Worm (Caenorhabditis elegans): Measurements from ENCODE around the gene C16A3.6.

The C16A3.6 gene

DNA sequence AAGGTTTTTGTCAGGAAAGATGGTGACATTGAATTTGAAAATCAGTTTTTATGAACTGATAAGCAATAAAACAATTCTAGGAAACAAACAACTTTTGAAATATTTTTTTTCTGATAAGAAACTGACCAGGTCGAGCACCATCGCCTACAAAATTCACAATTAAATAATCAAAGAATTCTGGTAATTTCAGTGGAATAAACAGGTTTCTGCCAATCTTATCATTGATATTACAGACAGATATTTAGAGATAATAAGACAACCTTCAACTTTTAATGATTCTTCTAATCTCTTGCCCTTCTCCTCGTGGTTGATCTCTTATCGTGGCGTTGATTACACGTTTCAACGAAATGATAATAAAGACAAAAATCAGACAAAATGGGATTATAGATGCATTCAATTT lies 17.4 kb downstream of the C16A3.6 start:
- no peak for TF ChIP-seq ets-7 (tag; optimal IDR thresholded peaks at IDR 0.05)

DNA sequence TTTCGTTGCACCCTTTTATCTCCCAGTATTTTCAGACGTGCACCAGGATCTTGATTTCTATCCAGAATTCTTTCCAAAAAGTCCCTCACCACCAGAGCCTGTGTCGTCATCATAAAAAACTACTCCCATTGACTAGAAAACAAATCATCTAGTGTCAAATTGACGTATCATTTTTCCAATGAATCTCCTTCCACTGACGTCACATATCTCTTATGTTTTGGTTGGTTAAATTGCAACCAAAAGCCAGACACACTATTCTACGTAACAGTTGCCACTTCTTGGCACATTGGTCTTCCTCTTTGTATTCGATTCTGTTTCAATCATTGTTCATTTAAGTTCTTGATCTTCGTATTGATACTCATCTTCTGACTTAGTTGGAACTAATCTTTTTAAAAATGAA lies 19.1 kb downstream of the C16A3.6 start:
- TF ChIP-seq hnd-1 (tag; optimal IDR thresholded peaks at IDR 0.05): no peak

DNA sequence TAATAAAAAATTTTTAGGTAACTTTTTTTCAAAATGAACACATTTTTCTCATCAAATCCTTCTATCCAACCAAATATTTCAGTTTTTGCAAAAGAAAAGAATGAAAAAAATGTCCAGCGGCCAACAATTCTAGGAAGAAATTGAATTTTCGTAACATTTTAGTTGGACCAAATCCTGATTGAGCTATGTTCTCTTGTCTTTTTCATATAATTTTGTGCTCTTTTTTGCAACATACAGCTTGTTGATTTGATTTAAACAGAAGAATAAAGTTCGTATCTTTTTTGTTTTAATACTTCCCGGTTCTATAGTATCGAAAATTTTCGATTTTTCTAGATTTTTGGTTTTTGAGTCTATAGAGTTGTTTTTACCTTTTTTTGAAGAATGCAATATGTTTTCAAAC lies 20.4 kb downstream of the C16A3.6 start:
- TF ChIP-seq F13C5.2 (tag; optimal IDR thresholded peaks at IDR 0.05) (no peak), B0310.2 (tag; optimal IDR thresholded peaks at IDR 0.05) (no peak), ama-1 (optimal IDR thresholded peaks at IDR 0.05) (no peak), aly-1 (tag; optimal IDR thresholded peaks at IDR 0.05) (no peak), tra-4 (tag; optimal IDR thresholded peaks at IDR 0.05) (no peak), scrt-1 (GFP tag; IDR thresholded peaks at IDR 0.05) (no peak), pes-1 (GFP tag; IDR thresholded peaks at IDR 0.05) (no peak), ceh-36 (tag; optimal IDR thresholded peaks at IDR 0.05) (no peak), hmg-4 (GFP tag; optimal IDR thresholded peaks at IDR 0.05) (no peak), sea-1 (GFP tag; conservative IDR thresholded peaks at IDR 0.05) (no peak), tbx-37 (GFP tag; conservative IDR thresholded peaks at IDR 0.05) (no peak)

DNA sequence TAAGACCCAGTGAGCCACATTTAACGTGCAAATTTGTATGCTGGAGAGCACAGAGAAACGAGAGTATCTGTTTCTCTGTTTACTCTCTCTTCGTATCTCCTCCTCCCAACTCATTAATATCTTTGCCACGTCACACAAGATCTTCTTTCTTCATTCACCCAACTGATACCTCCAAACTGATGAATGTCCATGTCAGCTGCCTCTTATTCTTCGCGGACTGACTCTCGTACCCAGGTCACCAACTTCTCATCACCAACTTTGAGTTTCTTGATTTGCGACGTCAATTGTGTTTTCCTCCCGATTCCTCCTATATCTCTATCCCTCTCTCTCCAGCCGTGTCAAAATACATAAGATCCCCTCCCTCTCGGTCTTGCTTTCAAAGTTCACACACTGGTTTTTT lies 23.3 kb downstream of the C16A3.6 start:
- TF ChIP-seq hnd-1 (tag; optimal IDR thresholded peaks at IDR 0.05) (no peak), ets-7 (tag; optimal IDR thresholded peaks at IDR 0.05) (no peak), tra-4 (tag; optimal IDR thresholded peaks at IDR 0.05) (no peak), tbx-37 (GFP tag; conservative IDR thresholded peaks at IDR 0.05) (no peak)

DNA sequence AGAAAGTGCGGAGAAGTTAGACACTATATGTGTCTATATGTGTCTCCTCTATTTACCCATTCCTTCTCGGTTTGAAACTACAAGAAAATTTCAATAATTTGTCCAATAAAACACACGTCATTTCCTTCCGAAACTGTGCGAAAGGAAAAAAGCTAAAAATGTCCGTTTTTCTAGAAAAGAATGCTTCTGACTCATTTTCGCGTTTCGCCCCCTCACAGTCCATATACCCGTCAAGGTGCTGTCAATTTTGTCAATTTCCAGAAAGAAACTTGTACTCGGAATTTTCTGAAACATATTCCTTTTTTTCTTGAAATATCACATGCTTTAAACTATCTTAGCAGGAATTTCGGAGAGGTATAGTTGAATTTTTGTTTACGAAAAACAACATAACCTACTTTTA lies 23.8 kb downstream of the C16A3.6 start:
- TF ChIP-seq aly-1 (tag; optimal IDR thresholded peaks at IDR 0.05) (no peak), scrt-1 (GFP tag; IDR thresholded peaks at IDR 0.05) (no peak), B0310.2 (tag; optimal IDR thresholded peaks at IDR 0.05) (no peak), hnd-1 (tag; optimal IDR thresholded peaks at IDR 0.05) (no peak), hmbx-1 (tag; optimal IDR thresholded peaks at IDR 0.05) (no peak), pes-1 (GFP tag; IDR thresholded peaks at IDR 0.05) (no peak), ama-1 (optimal IDR thresholded peaks at IDR 0.05) (no peak), ceh-36 (tag; optimal IDR thresholded peaks at IDR 0.05) (no peak), ceh-13 (GFP tag; optimal IDR thresholded peaks at IDR 0.05) (no peak), flt-1 (GFP tag; IDR thresholded peaks at IDR 0.05) (no peak), tra-4 (tag; optimal IDR thresholded peaks at IDR 0.05) (no peak), hmg-4 (GFP tag; optimal IDR thresholded peaks at IDR 0.05) (no peak), tbx-11 (GFP tag; IDR thresholded peaks at IDR 0.05) (no peak), F13C5.2 (tag; optimal IDR thresholded peaks at IDR 0.05) (no peak), tbx-37 (GFP tag; conservative IDR thresholded peaks at IDR 0.05) (no peak), ets-7 (tag; optimal IDR thresholded peaks at IDR 0.05) (no peak)

DNA sequence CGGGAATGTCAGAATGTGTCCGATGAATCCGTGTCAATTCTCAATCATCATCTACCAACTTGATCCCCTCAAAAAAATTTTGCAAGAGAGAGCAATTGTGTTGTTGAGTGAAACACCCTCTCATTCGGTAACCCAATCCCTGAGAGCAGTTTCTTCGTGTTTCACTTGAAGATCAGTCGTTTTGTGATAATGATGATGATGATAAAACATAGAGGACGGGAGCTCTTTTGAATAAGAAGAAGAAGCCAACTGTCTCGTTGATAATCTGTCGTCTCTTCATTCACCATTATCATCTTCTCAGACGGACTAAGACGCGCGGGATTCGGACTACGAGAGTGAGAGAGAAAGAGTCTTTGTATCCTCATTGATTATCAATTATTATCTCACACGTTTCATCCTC lies 26.1 kb downstream of the C16A3.6 start:
- TF ChIP-seq ceh-36 (tag; optimal IDR thresholded peaks at IDR 0.05) (no peak), flt-1 (GFP tag; IDR thresholded peaks at IDR 0.05) (no peak), pes-1 (GFP tag; IDR thresholded peaks at IDR 0.05) (no peak), tbx-37 (GFP tag; conservative IDR thresholded peaks at IDR 0.05) (no peak), tbx-11 (GFP tag; IDR thresholded peaks at IDR 0.05) (no peak), ceh-13 (GFP tag; optimal IDR thresholded peaks at IDR 0.05) (no peak), aly-1 (tag; optimal IDR thresholded peaks at IDR 0.05) (no peak), F13C5.2 (tag; optimal IDR thresholded peaks at IDR 0.05) (no peak), tra-4 (tag; optimal IDR thresholded peaks at IDR 0.05) (no peak), scrt-1 (GFP tag; IDR thresholded peaks at IDR 0.05) (no peak), sea-1 (GFP tag; conservative IDR thresholded peaks at IDR 0.05) (no peak), hnd-1 (tag; optimal IDR thresholded peaks at IDR 0.05) (no peak), hmg-4 (GFP tag; optimal IDR thresholded peaks at IDR 0.05) (no peak)

DNA sequence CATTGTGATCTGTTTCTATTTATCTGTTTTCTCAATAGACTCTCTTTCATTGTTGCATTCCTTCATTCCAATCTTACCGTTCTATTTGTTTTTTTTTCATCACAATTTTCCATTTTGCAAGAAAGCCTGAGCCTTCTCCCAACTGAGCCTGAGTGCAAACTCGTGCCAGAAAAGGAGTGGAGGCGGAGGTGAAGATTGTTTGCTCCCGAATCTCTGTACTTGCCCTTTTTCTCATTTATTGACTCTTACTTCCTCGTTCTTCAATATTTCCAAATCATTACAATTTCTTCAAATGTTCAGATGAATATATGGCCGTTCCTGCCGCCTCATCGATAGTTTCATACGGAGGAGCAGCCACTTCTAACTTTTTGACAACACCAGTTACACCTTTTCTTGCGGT lies 27.8 kb downstream of the C16A3.6 start, which contains the start of gene let-756:
Gene let-756 (plus strand): TSS at position 301 of the 400 bp plus-strand sequence.
- TF ChIP-seq hmbx-1 (tag; optimal IDR thresholded peaks at IDR 0.05) (no peak), scrt-1 (GFP tag; IDR thresholded peaks at IDR 0.05) (no peak), hmg-4 (GFP tag; optimal IDR thresholded peaks at IDR 0.05) (no peak), tbx-37 (GFP tag; conservative IDR thresholded peaks at IDR 0.05) (no peak), ceh-36 (tag; optimal IDR thresholded peaks at IDR 0.05) (no peak), tbx-11 (GFP tag; IDR thresholded peaks at IDR 0.05) (no peak), aly-1 (tag; optimal IDR thresholded peaks at IDR 0.05) (no peak), sea-1 (GFP tag; conservative IDR thresholded peaks at IDR 0.05) (no peak), ceh-13 (GFP tag; optimal IDR thresholded peaks at IDR 0.05) (no peak), ama-1 (optimal IDR thresholded peaks at IDR 0.05) (no peak), flt-1 (GFP tag; IDR thresholded peaks at IDR 0.05) (no peak), tra-4 (tag; optimal IDR thresholded peaks at IDR 0.05) (no peak), ets-7 (tag; optimal IDR thresholded peaks at IDR 0.05) (no peak), B0310.2 (tag; optimal IDR thresholded peaks at IDR 0.05) (no peak), hnd-1 (tag; optimal IDR thresholded peaks at IDR 0.05) (no peak), pes-1 (GFP tag; IDR thresholded peaks at IDR 0.05) (no peak)

DNA sequence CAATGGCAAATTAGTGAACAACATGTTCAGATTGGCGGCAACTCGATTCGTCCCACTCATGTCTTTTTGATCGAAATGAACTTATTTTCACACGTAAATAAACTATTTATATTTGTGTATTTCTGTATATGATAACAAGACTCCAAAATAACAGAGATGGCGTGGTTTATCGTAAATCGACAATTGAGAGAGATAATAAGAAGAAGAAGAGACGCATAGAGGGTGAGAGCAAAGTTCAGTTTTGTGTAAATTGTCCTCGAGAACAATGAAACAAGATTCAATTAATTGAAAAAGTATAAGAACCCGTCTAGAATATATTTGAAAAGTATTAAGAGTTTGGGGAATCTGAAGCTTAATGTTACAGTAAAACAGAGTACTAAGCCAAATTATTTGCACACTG lies 32.4 kb downstream of the C16A3.6 start:
- TF ChIP-seq B0310.2 (tag; optimal IDR thresholded peaks at IDR 0.05) (no peak), ceh-36 (tag; optimal IDR thresholded peaks at IDR 0.05) (no peak), pes-1 (GFP tag; IDR thresholded peaks at IDR 0.05) (no peak), tbx-11 (GFP tag; IDR thresholded peaks at IDR 0.05) (no peak), sea-1 (GFP tag; conservative IDR thresholded peaks at IDR 0.05) (no peak)

DNA sequence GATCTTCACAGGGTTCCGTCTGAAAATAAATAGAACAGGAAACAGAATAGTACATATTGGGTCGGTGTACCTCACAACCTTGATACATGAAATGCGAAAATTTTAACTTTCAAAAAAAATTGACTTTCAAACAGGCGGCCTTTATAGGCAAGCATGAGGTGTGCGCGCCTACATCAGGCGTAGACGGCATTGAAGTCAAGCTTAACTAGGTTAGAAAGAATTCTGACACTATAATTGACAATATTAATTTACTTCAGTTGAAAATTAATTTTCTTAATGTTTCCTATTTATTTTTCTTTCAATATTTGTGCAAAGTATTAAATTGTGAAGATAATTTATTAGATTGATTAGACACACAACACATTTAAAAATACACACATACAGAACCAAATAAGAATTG lies 32.9 kb downstream of the C16A3.6 start, which contains the start of gene C05D11.5:
Gene C05D11.5 (minus strand): TSS at position 101 of the 400 bp plus-strand sequence.
- no peak for TF ChIP-seq pes-1 (GFP tag; IDR thresholded peaks at IDR 0.05)
- TF ChIP-seq scrt-1 (GFP tag; IDR thresholded peaks at IDR 0.05): no peak
- no peak for TF ChIP-seq tbx-37 (GFP tag; conservative IDR thresholded peaks at IDR 0.05)
- TF ChIP-seq sea-1 (GFP tag; conservative IDR thresholded peaks at IDR 0.05): no peak
- no peak for TF ChIP-seq hnd-1 (tag; optimal IDR thresholded peaks at IDR 0.05)
- TF ChIP-seq hmbx-1 (tag; optimal IDR thresholded peaks at IDR 0.05): no peak
- no peak for TF ChIP-seq flt-1 (GFP tag; IDR thresholded peaks at IDR 0.05)
- TF ChIP-seq aly-1 (tag; optimal IDR thresholded peaks at IDR 0.05): no peak
- TF ChIP-seq ceh-36 (tag; optimal IDR thresholded peaks at IDR 0.05): no peak
- no peak for TF ChIP-seq tra-4 (tag; optimal IDR thresholded peaks at IDR 0.05)
- no peak for TF ChIP-seq ceh-13 (GFP tag; optimal IDR thresholded peaks at IDR 0.05)
- TF ChIP-seq ama-1 (optimal IDR thresholded peaks at IDR 0.05): no peak

Data from whole organism, early embryonic.